Worm (Caenorhabditis elegans) whole organism, L2 larva: ENCODE measurements around the gene EGAP1.5.

Experiments used
- alr-1 ChIP-seq: fragments of 150-350 bp; optimal IDR thresholded peaks from 2 replicates; lab custom pipeline; 2014; ENCODE audit warnings: missing biosample characterization, missing genetic modification characterization
- lin-11 ChIP-seq: fragments of 150-350 bp; sonication (generic microtip); optimal IDR thresholded peaks from 2 replicates; lab custom pipeline; 2014; ENCODE audit warnings: missing biosample characterization, missing genetic modification characterization, inconsistent platforms, mixed read lengths
- mdl-1 ChIP-seq, 2 experiments: fragments of 150-350 bp in 1 of 2; sonication (generic microtip) in 1 of 2; optimal IDR thresholded peaks; 2 replicates each; lab custom pipeline; 2017; ENCODE audit warnings: missing biosample characterization in 2 of 2, missing genetic modification characterization in 2 of 2
- nhr-237 ChIP-seq: fragments of 150-350 bp; optimal IDR thresholded peaks from 2 replicates; lab custom pipeline; 2014; ENCODE audit warnings: missing biosample characterization, missing genetic modification characterization
- unc-62 ChIP-seq: fragments of 150-350 bp; optimal IDR thresholded peaks from 2 replicates; lab custom pipeline; 2014; ENCODE audit warnings: missing biosample characterization, missing genetic modification reagents, missing genetic modification characterization
- zag-1 ChIP-seq: fragments of 150-350 bp; optimal IDR thresholded peaks from 2 replicates; lab custom pipeline; 2014; ENCODE audit warnings: missing biosample characterization, missing genetic modification characterization

DNA sequence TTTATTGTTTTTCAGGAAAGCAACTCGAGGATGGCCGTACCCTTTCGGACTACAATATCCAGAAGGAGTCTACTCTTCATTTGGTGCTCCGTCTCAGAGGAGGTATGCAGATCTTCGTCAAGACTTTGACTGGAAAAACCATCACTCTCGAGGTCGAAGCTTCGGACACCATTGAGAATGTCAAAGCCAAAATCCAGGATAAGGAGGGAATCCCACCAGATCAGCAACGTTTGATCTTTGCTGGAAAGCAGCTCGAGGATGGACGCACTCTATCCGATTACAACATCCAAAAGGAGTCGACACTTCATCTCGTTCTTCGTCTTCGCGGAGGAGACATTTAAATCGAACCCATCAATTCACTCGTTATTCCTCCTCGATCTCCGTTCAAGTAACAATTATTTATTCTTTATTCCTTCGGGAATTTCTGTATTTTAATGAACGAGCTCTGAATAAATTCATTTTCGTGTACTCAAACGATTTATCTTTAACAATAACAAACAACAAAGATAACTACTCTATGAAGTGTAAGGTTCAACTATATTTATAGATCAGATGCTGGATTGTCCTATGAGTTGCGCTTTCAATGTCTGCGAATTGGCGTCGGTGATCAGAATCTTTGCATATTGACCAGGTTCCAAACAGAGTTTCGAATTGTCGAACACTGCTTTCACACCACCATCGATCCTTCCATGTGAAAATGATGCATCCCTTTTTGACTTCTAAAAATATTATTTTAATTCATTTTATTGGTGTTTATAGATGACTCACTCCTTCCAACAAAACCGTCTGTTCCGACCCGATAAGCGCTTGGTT is 12.1 kb downstream of the EGAP1.5 start:
- TF ChIP-seq unc-62 (GFP tag; lab: Kevin White, UChicago) (no peak), mdl-1 (tag; optimal IDR thresholded peaks at IDR 0.05; lab: Kevin White, UChicago) (no peak), lin-11 (no peak), zag-1 (tag; lab: Kevin White, UChicago) (no peak), alr-1 (tag; lab: Kevin White, UChicago) (no peak), nhr-237 (no peak)
